Worm (Caenorhabditis elegans) whole organism, mixed stage, embryonic: ENCODE data around the gene clec-196.

ENCODE experiments used
- mep-1 ChIP-seq: fragments of 150-350 bp; optimal IDR thresholded peaks from 2 replicates; lab custom pipeline; 2017; ENCODE audit warnings: missing biosample characterization, missing genetic modification reagents, missing genetic modification characterization, inconsistent platforms
- nhr-28 ChIP-seq: fragments of 150-350 bp; optimal IDR thresholded peaks from 2 replicates; lab custom pipeline; 2014; ENCODE audit warnings: missing biosample characterization, missing genetic modification characterization
- unc-39 ChIP-seq: fragments of 150-350 bp; optimal IDR thresholded peaks from 2 replicates; lab custom pipeline; 2014; ENCODE audit warnings: missing biosample characterization, missing genetic modification characterization

DNA sequence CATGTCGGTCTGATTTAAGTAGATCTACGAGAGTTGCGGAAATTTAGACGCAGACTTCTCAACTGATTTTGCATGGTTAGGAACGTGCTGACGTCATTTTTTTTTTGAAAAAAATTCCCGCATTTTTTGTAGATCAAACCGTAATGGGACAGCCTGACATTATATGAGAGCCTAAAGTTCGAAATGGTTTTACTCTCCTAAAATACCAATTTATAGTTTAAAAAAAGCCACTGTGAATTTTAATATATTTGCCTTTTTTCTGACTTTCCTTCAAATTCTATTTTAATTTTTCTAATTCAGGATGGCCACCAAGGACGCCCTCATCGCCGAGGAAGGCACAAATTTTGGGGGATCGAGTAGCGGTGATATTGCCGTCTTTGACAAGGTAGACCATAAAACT, 7.7 kb upstream of the clec-196 start, which contains the start of gene atgp-1:
- no peak for TF ChIP-seq nhr-28 (tag; lab: Kevin White, UChicago)
- no peak for TF ChIP-seq unc-39 (tag; lab: Kevin White, UChicago)
- TF ChIP-seq mep-1, result no peak
